Worm (Caenorhabditis elegans) whole organism, L4 larva: ENCODE data around the gene F18A11.5.

Source experiments
- F10B5.3 ChIP-seq: sonication (generic microtip); optimal IDR thresholded peaks from 2 replicates; lab custom pipeline; 2016; ENCODE audit warnings: mild to moderate bottlenecking, missing genetic modification characterization, missing compliant biosample characterization
- F26F4.8 ChIP-seq: fragments of 200-800 bp; sonication (Bioruptor generic); conservative IDR thresholded peaks from 2 replicates; pipeline ENCODE4 v1.3.6; 2022; ENCODE audit warnings: missing genetic modification characterization, missing compliant biosample characterization
- F37D6.2 ChIP-seq: sonication (generic microtip); optimal IDR thresholded peaks from 2 replicates; lab custom pipeline; 2016; ENCODE audit warnings: mild to moderate bottlenecking, missing genetic modification characterization, missing compliant biosample characterization
- T20F7.1 ChIP-seq: fragments of 200-800 bp; sonication (Bioruptor generic); optimal IDR thresholded peaks from 2 replicates; lab custom pipeline; 2018; ENCODE audit warnings: mild to moderate bottlenecking, missing genetic modification characterization, missing compliant biosample characterization
- Y105C5A.15 ChIP-seq: fragments of 200-800 bp; sonication (Bioruptor generic); IDR thresholded peaks from 2 replicates; pipeline ENCODE4 v1.3.6; 2022; ENCODE audit warnings: missing genetic modification characterization, missing compliant biosample characterization
- Y48G9A.11 ChIP-seq: fragments of 200-800 bp; sonication (Bioruptor generic); IDR thresholded peaks from 2 replicates; pipeline ENCODE4 v1.3.6; 2022; ENCODE audit warnings: missing genetic modification reagents, missing genetic modification characterization, missing compliant biosample characterization
- Y5F2A.4 ChIP-seq: fragments of 200-800 bp; sonication (Bioruptor generic); optimal IDR thresholded peaks from 2 replicates; lab custom pipeline; 2018; ENCODE audit warnings: mild to moderate bottlenecking, missing genetic modification characterization, missing compliant biosample characterization
- Y75B8A.6 ChIP-seq: fragments of 200-800 bp; sonication (Bioruptor generic); IDR thresholded peaks from 2 replicates; pipeline ENCODE4 v1.3.6; 2022; ENCODE audit warnings: missing genetic modification reagents, missing genetic modification characterization, missing compliant biosample characterization
- ZK337.2 ChIP-seq: fragments of 200-800 bp; sonication (Bioruptor generic); IDR thresholded peaks from 2 replicates; pipeline ENCODE4 v1.3.6; 2022; ENCODE audit warnings: missing genetic modification reagents, missing genetic modification characterization, missing compliant biosample characterization
- aha-1 ChIP-seq: fragments of 150-350 bp; peaks from one replicate; lab custom pipeline; 2014; ENCODE audit warnings: missing biosample characterization, missing genetic modification characterization
- ama-1 ChIP-seq: fragments of 150-350 bp; optimal IDR thresholded peaks from 2 replicates; lab custom pipeline; 2014; ENCODE audit warnings: inconsistent platforms, mixed read lengths
- arid-1 ChIP-seq: fragments of 200-800 bp; sonication (Bioruptor generic); conservative IDR thresholded peaks from 2 replicates; pipeline ENCODE4 v1.3.6; 2022; ENCODE audit warnings: missing genetic modification reagents, missing genetic modification characterization, missing compliant biosample characterization
- attf-4 ChIP-seq: sonication (generic microtip); optimal IDR thresholded peaks from 3 replicates; lab custom pipeline; 2017; ENCODE audit warnings: missing biosample characterization, missing genetic modification characterization
- ceh-28 ChIP-seq: fragments of 150-350 bp; optimal IDR thresholded peaks from 2 replicates; lab custom pipeline; 2014; ENCODE audit warnings: missing biosample characterization, missing genetic modification reagents, missing genetic modification characterization
- ceh-32 ChIP-seq: sonication (generic microtip); optimal IDR thresholded peaks from 2 replicates; lab custom pipeline; 2016; ENCODE audit warnings: mild to moderate bottlenecking, missing genetic modification characterization, missing compliant biosample characterization; ENCODE audit not compliant: poor library complexity
- daf-19 ChIP-seq: fragments of 200-800 bp; sonication (Bioruptor generic); conservative IDR thresholded peaks from 2 replicates; pipeline ENCODE4 v1.3.6; 2022; ENCODE audit warnings: missing genetic modification characterization, missing compliant biosample characterization
- dmd-6 ChIP-seq: fragments of 200-800 bp; sonication (Bioruptor generic); IDR thresholded peaks from 2 replicates; pipeline ENCODE4 v1.3.6; 2022; ENCODE audit warnings: missing genetic modification reagents, missing genetic modification characterization, missing compliant biosample characterization
- dmd-8 ChIP-seq: fragments of 200-800 bp; sonication (Bioruptor generic); IDR thresholded peaks from 2 replicates; pipeline ENCODE4 v1.3.6; 2022; ENCODE audit warnings: missing genetic modification characterization, missing compliant biosample characterization
- dmd-9 ChIP-seq: fragments of 200-800 bp; sonication (Bioruptor generic); IDR thresholded peaks from 2 replicates; pipeline ENCODE4 v1.3.6; 2022; ENCODE audit warnings: missing genetic modification reagents, missing genetic modification characterization, missing compliant biosample characterization
- dve-1 ChIP-seq: sonication (generic microtip); optimal IDR thresholded peaks from 2 replicates; lab custom pipeline; 2017; ENCODE audit warnings: antibody characterized with exemption, mild to moderate bottlenecking, missing genetic modification characterization, missing compliant biosample characterization; ENCODE audit not compliant: insufficient read depth
- egl-43 ChIP-seq: fragments of 200-800 bp; sonication (Bioruptor generic); IDR thresholded peaks from 2 replicates; pipeline ENCODE4 v1.3.6; 2022; ENCODE audit warnings: missing genetic modification reagents, missing genetic modification characterization, missing compliant biosample characterization
- hlh-11 ChIP-seq: fragments of 200-800 bp; sonication (Bioruptor generic); optimal IDR thresholded peaks from 2 replicates; lab custom pipeline; 2018; ENCODE audit warnings: mild to moderate bottlenecking, missing genetic modification characterization, missing compliant biosample characterization
- hmg-1.1 ChIP-seq: fragments of 200-800 bp; sonication (Bioruptor generic); IDR thresholded peaks from 2 replicates; pipeline ENCODE4 v1.3.6; 2022; ENCODE audit warnings: missing genetic modification reagents, missing genetic modification characterization, missing compliant biosample characterization
- lin-38 ChIP-seq: fragments of 200-800 bp; sonication (Bioruptor generic); IDR thresholded peaks from 2 replicates; pipeline ENCODE4 v1.3.6; 2022; ENCODE audit warnings: missing genetic modification reagents, missing genetic modification characterization, missing compliant biosample characterization
- lir-3 ChIP-seq: sonication (generic microtip); optimal IDR thresholded peaks from 2 replicates; lab custom pipeline; 2016; ENCODE audit warnings: mild to moderate bottlenecking, missing genetic modification characterization, missing compliant biosample characterization
- mdl-1 ChIP-seq, 2 experiments: fragments of 150-350 bp in 1 of 2; sonication (generic microtip) in 1 of 2; optimal IDR thresholded peaks; 2 replicates each; lab custom pipeline; 2014 to 2017; ENCODE audit warnings: missing biosample characterization in 2 of 2, missing genetic modification characterization in 2 of 2
- nhr-11 ChIP-seq: fragments of 150-350 bp; optimal IDR thresholded peaks from 2 replicates; lab custom pipeline; 2014; ENCODE audit warnings: missing biosample characterization, missing genetic modification characterization
- nhr-25 ChIP-seq: sonication (generic microtip); optimal IDR thresholded peaks from 2 replicates; lab custom pipeline; 2017; ENCODE audit warnings: missing genetic modification characterization, mild to moderate bottlenecking, missing compliant biosample characterization, antibody characterized with exemption, moderate library complexity, borderline replicate concordance; ENCODE audit not compliant: insufficient read depth
- nhr-41 ChIP-seq: fragments of 200-800 bp; sonication (Bioruptor generic); IDR thresholded peaks from 2 replicates; pipeline ENCODE4 v1.3.6; 2022; ENCODE audit warnings: missing genetic modification reagents, missing genetic modification characterization, missing compliant biosample characterization
- nhr-42 ChIP-seq: fragments of 200-800 bp; sonication (Bioruptor generic); IDR thresholded peaks from 2 replicates; pipeline ENCODE4 v1.3.6; 2022; ENCODE audit warnings: missing genetic modification characterization, missing compliant biosample characterization
- nhr-48 ChIP-seq: sonication (generic microtip); optimal IDR thresholded peaks from 2 replicates; lab custom pipeline; 2016; ENCODE audit warnings: mild to moderate bottlenecking, missing genetic modification characterization, missing compliant biosample characterization
- nhr-76 ChIP-seq: fragments of 150-350 bp; optimal IDR thresholded peaks from 2 replicates; lab custom pipeline; 2014; ENCODE audit warnings: missing biosample characterization, missing genetic modification characterization
- nhr-77 ChIP-seq: fragments of 150-350 bp; optimal IDR thresholded peaks from 2 replicates; lab custom pipeline; 2014; ENCODE audit warnings: missing biosample characterization, missing genetic modification characterization
- pha-4 ChIP-seq, 2 experiments: fragments of 150-350 bp in 1 of 2; fragments of 200-800 bp in 1 of 2; sonication (Bioruptor generic) in 1 of 2; IDR thresholded peaks in 1 of 2; optimal IDR thresholded peaks in 1 of 2; 2 replicates each; pipeline versions ENCODE4 v1.3.6 to Lab custom; 2014 to 2022; ENCODE audit warnings: missing genetic modification characterization in 2 of 2, missing genetic modification reagents in 2 of 2, missing biosample characterization in 1 of 2, missing compliant biosample characterization in 1 of 2
- php-3 ChIP-seq: fragments of 200-800 bp; sonication (Bioruptor generic); IDR thresholded peaks from 2 replicates; pipeline ENCODE4 v1.3.6; 2022; ENCODE audit warnings: missing genetic modification reagents, missing genetic modification characterization, missing compliant biosample characterization
- rbr-2 ChIP-seq: sonication (generic microtip); optimal IDR thresholded peaks from 2 replicates; lab custom pipeline; 2016; ENCODE audit warnings: missing genotype, missing genetic modification characterization, missing compliant biosample characterization
- sdz-12 ChIP-seq: fragments of 200-800 bp; sonication (Bioruptor generic); optimal IDR thresholded peaks from 2 replicates; lab custom pipeline; 2018; ENCODE audit warnings: mild to moderate bottlenecking, missing genetic modification characterization, missing compliant biosample characterization
- set-16 ChIP-seq: fragments of 200-800 bp; sonication (Bioruptor generic); IDR thresholded peaks from 2 replicates; pipeline ENCODE4 v1.3.6; 2022; ENCODE audit warnings: missing genetic modification reagents, missing genetic modification characterization, missing compliant biosample characterization
- spr-3 ChIP-seq: fragments of 200-800 bp; sonication (Bioruptor generic); optimal IDR thresholded peaks from 2 replicates; lab custom pipeline; 2018; ENCODE audit warnings: mild to moderate bottlenecking, missing genetic modification characterization, missing compliant biosample characterization
- tag-97 ChIP-seq: fragments of 200-800 bp; sonication (Bioruptor generic); IDR thresholded peaks from 2 replicates; pipeline ENCODE4 v1.3.6; 2022; ENCODE audit warnings: missing genetic modification characterization, missing compliant biosample characterization
- tra-1 ChIP-seq: fragments of 200-800 bp; sonication (Bioruptor generic); IDR thresholded peaks from 2 replicates; pipeline ENCODE4 v1.3.6; 2022; ENCODE audit warnings: missing genetic modification reagents, missing genetic modification characterization, missing compliant biosample characterization
- unc-39 ChIP-seq: sonication (generic microtip); optimal IDR thresholded peaks from 2 replicates; lab custom pipeline; 2017; ENCODE audit warnings: missing biosample characterization, missing genetic modification characterization
- vab-7 ChIP-seq: fragments of 200-800 bp; sonication (Bioruptor generic); IDR thresholded peaks from 2 replicates; pipeline ENCODE4 v1.3.6; 2022; ENCODE audit warnings: missing genetic modification reagents, missing genetic modification characterization, missing compliant biosample characterization
- zfp-3 ChIP-seq: fragments of 200-800 bp; sonication (Bioruptor generic); conservative IDR thresholded peaks from 2 replicates; pipeline ENCODE4 v1.3.6; 2022; ENCODE audit warnings: missing genetic modification reagents, missing genetic modification characterization, missing compliant biosample characterization

F18A11.5 gene

ce11 chrII:13013966-13014365 lies at the start of gene F18A11.5:
Gene F18A11.5, minus strand, starts transcription at chrII:13014286.
- no peak for TF ChIP-seq lin-38 (GFP tag; lab: Robert Waterston, UW)
- no peak for TF ChIP-seq lir-3
- no peak for TF ChIP-seq sdz-12 (GFP tag; lab: Kevin White, UChicago)
- TF ChIP-seq zfp-3: no peak
- TF ChIP-seq vab-7 (GFP tag; lab: Robert Waterston, UW): no peak
- no peak for TF ChIP-seq nhr-77 (tag; lab: Kevin White, UChicago)
- TF ChIP-seq aha-1 (tag; lab: Kevin White, UChicago): peak; percentile 2
- TF ChIP-seq mdl-1 (tag; optimal IDR thresholded peaks at IDR 0.05; lab: Kevin White, UChicago): no peak
- no peak for TF ChIP-seq tag-97 (GFP tag; lab: Robert Waterston, UW)
- TF ChIP-seq tra-1 (GFP tag; lab: Robert Waterston, UW): no peak
- no peak for TF ChIP-seq ceh-28 (tag; lab: Kevin White, UChicago)
- peak; percentile 3 for TF ChIP-seq dve-1
- no peak for TF ChIP-seq nhr-48 (tag; lab: Kevin White, UChicago)
- TF ChIP-seq set-16 (GFP tag; lab: Robert Waterston, UW): no peak
- TF ChIP-seq nhr-25 (tag; lab: Kevin White, UChicago): no peak
- no peak for TF ChIP-seq pha-4 (GFP tag; IDR thresholded peaks at IDR 0.05; lab: Robert Waterston, UW)
- TF ChIP-seq pha-4 (tag; optimal IDR thresholded peaks at IDR 0.05; lab: Kevin White, UChicago): no peak
- no peak for TF ChIP-seq dmd-8 (GFP tag; lab: Robert Waterston, UW)
- TF ChIP-seq hlh-11 (tag; lab: Kevin White, UChicago): peak; percentile 29
- TF ChIP-seq Y75B8A.6: no peak
- peak; percentile 69 for TF ChIP-seq ama-1 (lab: Kevin White, UChicago)
- TF ChIP-seq rbr-2: peak; percentile 7
- TF ChIP-seq T20F7.1 (GFP tag; lab: Kevin White, UChicago): no peak
- TF ChIP-seq arid-1 (GFP tag; lab: Robert Waterston, UW): 0 out of 2 replicates have a peak, but pooled peaks have one; percentile 48
- no peak for TF ChIP-seq Y105C5A.15 (GFP tag; lab: Robert Waterston, UW)
- no peak for TF ChIP-seq F10B5.3 (tag; lab: Kevin White, UChicago)
- TF ChIP-seq Y48G9A.11 (GFP tag; lab: Robert Waterston, UW): no peak
- no peak for TF ChIP-seq F37D6.2 (tag; lab: Kevin White, UChicago)
- TF ChIP-seq daf-19 (GFP tag; lab: Robert Waterston, UW): no peak

- TF ChIP-seq ceh-32 (tag; lab: Kevin White, UChicago): no peak
- 0 out of 2 replicates have a peak, but pooled peaks have one; percentile 8 for TF ChIP-seq dmd-6 (GFP tag; lab: Robert Waterston, UW)
- TF ChIP-seq egl-43 (GFP tag; lab: Robert Waterston, UW): no peak
- no peak for TF ChIP-seq attf-4
- no peak for TF ChIP-seq nhr-76 (tag; lab: Kevin White, UChicago)
- TF ChIP-seq unc-39 (tag; lab: Kevin White, UChicago): no peak
- no peak for TF ChIP-seq nhr-42 (GFP tag; lab: Robert Waterston, UW)
- TF ChIP-seq F37D6.2 (tag; lab: Kevin White, UChicago): no peak
- TF ChIP-seq nhr-41: no peak
- TF ChIP-seq set-16 (GFP tag; lab: Robert Waterston, UW): peak; percentile 70
- TF ChIP-seq ZK337.2 (GFP tag; lab: Robert Waterston, UW): no peak
These were observed 45.1 kb upstream of the F18A11.5 start for ce11 chrII:13059196-13059595.

- no peak for TF ChIP-seq php-3
- no peak for TF ChIP-seq nhr-48 (tag; lab: Kevin White, UChicago)
- TF ChIP-seq hlh-11 (tag; lab: Kevin White, UChicago): peak; percentile 39
- TF ChIP-seq dmd-9 (GFP tag; lab: Robert Waterston, UW): no peak
- TF ChIP-seq rbr-2: no peak
- no peak for TF ChIP-seq F26F4.8
- TF ChIP-seq spr-3 (GFP tag; lab: Kevin White, UChicago): no peak
- TF ChIP-seq set-16 (GFP tag; lab: Robert Waterston, UW): peak; percentile 70
- no peak for TF ChIP-seq hmg-1.1 (GFP tag; lab: Robert Waterston, UW)
- TF ChIP-seq nhr-11: peak; percentile 19
- no peak for TF ChIP-seq Y5F2A.4
- TF ChIP-seq, all 104 proteins: peak for 3
These were observed 42.5 kb upstream of the F18A11.5 start, which contains the start of gene zyx-1 for ce11 chrII:13056580-13056979. Gene zyx-1, plus strand, starts transcription at chrII:13056910.
